Fruit fly (Drosophila melanogaster): Measurements from ENCODE around the gene SLIRP2.
A peak's percentile ranks its signal among the peaks of the same experiment; 100 is the strongest.

SLIRP2 gene

dm6 chr3R:8668024-8668856 is 17.4 kb downstream of the SLIRP2 start (continued):
- no peak for TF ChIP-seq CG7271 (tag; optimal IDR thresholded peaks at IDR 0.05)
- no peak for TF ChIP-seq CG14441 (GFP tag; IDR thresholded peaks at IDR 0.05)
- peak; percentile 4 for TF ChIP-seq CG7987 (GFP tag; optimal IDR thresholded peaks at IDR 0.05)
- peak; percentile 52; the same call in 3 of the 4 replicates for TF ChIP-seq chinmo (GFP tag; IDR thresholded peaks at IDR 0.05; ENCODE audit: partially characterized antibody)
- TF ChIP-seq chn (GFP tag; optimal IDR thresholded peaks at IDR 0.05), result no peak
- peak; percentile 53 for TF ChIP-seq HLH4C (GFP tag; IDR thresholded peaks at IDR 0.05; ENCODE audit: partially characterized antibody)
- peak; percentile 79 for TF ChIP-seq amos (GFP tag; IDR thresholded peaks at IDR 0.05; ENCODE audit: partially characterized antibody)
- TF ChIP-seq CG2678 (tag; optimal IDR thresholded peaks at IDR 0.05), result peak; percentile 16
- TF ChIP-seq Hr39 (optimal IDR thresholded peaks at IDR 0.05), result no peak
- TF ChIP-seq ap (GFP tag; IDR thresholded peaks at IDR 0.05), result no peak
- no peak for TF ChIP-seq CG9215 (GFP tag; IDR thresholded peaks at IDR 0.05)
- peak; percentile 60; the same call in 1 of the 2 replicates for TF ChIP-seq Scr (GFP tag; IDR thresholded peaks at IDR 0.05; ENCODE audit: partially characterized antibody)
- TF ChIP-seq p53 (GFP tag; optimal IDR thresholded peaks at IDR 0.05), result no peak
- no peak for TF ChIP-seq fd64A (GFP tag; optimal IDR thresholded peaks at IDR 0.05)
- TF ChIP-seq CG2129 (GFP tag; IDR thresholded peaks at IDR 0.05; ENCODE audit: partially characterized antibody), result no peak
- TF ChIP-seq inv (GFP tag; IDR thresholded peaks at IDR 0.05; ENCODE audit: partially characterized antibody), result peak; percentile 24
- TF ChIP-seq Blimp-1 (GFP tag; optimal IDR thresholded peaks at IDR 0.05), result no peak

dm6 chr3R:8669029-8669707 is 18.3 kb downstream of the SLIRP2 start:
- TF ChIP-seq Mad (GFP tag; optimal IDR thresholded peaks at IDR 0.05), result peak; percentile 96
- TF ChIP-seq CG32772 (GFP tag; IDR thresholded peaks at IDR 0.05), result peak; percentile 93
- TF ChIP-seq Fer2 (tag; optimal IDR thresholded peaks at IDR 0.05), result peak; percentile 92
- TF ChIP-seq CG11398 (GFP tag; optimal IDR thresholded peaks at IDR 0.05), result peak; percentile 96
- TF ChIP-seq NC2β (GFP tag; optimal IDR thresholded peaks at IDR 0.05), result peak; percentile 98
- peak; percentile 94 for TF ChIP-seq Taf1 (GFP tag; IDR thresholded peaks at IDR 0.05)
- TF ChIP-seq Ravus (GFP tag; IDR thresholded peaks at IDR 0.05), result peak; percentile 85
- peak; percentile 99 for TF ChIP-seq CG12391 (tag; optimal IDR thresholded peaks at IDR 0.05)
- peak; percentile 60 for TF ChIP-seq HLHmδ (GFP tag; optimal IDR thresholded peaks at IDR 0.05)
- TF ChIP-seq CG43689 (GFP tag; IDR thresholded peaks at IDR 0.05), result peak; percentile 92
- TF ChIP-seq CG7357 (GFP tag; IDR thresholded peaks at IDR 0.05), result peak; percentile 87
- peak; percentile 96 for TF ChIP-seq Nf-YA (GFP tag; IDR thresholded peaks at IDR 0.05)
- peak; percentile 94 for TF ChIP-seq Mes4 (GFP tag; optimal IDR thresholded peaks at IDR 0.05)
- TF ChIP-seq dimm (GFP tag; IDR thresholded peaks at IDR 0.05), result peak; percentile 82
- TF ChIP-seq CG7963 (GFP tag; IDR thresholded peaks at IDR 0.05; ENCODE audit: partially characterized antibody), result peak; percentile 73
- peak; percentile 98 for TF ChIP-seq CG13296 (GFP tag; optimal IDR thresholded peaks at IDR 0.05)
- peak; percentile 98 for TF ChIP-seq CG17568 (GFP tag; optimal IDR thresholded peaks at IDR 0.05)
- peak in 1 of 2 experiments; percentile 64 for TF ChIP-seq tll (GFP tag; optimal IDR thresholded peaks at IDR 0.05)
- TF ChIP-seq CG1603 (tag; optimal IDR thresholded peaks at IDR 0.05), result peak; percentile 98
- TF ChIP-seq CG8089 (GFP tag; optimal IDR thresholded peaks at IDR 0.05), result peak; percentile 95
- peak; percentile 98 for TF ChIP-seq CG2202 (tag; optimal IDR thresholded peaks at IDR 0.05)
- peak; percentile 94 for TF ChIP-seq mirr (GFP tag; optimal IDR thresholded peaks at IDR 0.05)
- TF ChIP-seq Fer3 (tag; optimal IDR thresholded peaks at IDR 0.05), result peak; percentile 97
- TF ChIP-seq Lpt (GFP tag; optimal IDR thresholded peaks at IDR 0.05), result no peak
- TF ChIP-seq chif (GFP tag; optimal IDR thresholded peaks at IDR 0.05), result peak; percentile 95 to 98
- peak; percentile 90 for TF ChIP-seq Nf-YC (tag; optimal IDR thresholded peaks at IDR 0.05)
- peak; percentile 94 for TF ChIP-seq C15 (GFP tag; IDR thresholded peaks at IDR 0.05)
- TF ChIP-seq psq (GFP tag; optimal IDR thresholded peaks at IDR 0.05), result peak; percentile 88
- no peak for TF ChIP-seq eve (GFP tag; optimal IDR thresholded peaks at IDR 0.05)
- TF ChIP-seq CG14710 (tag; optimal IDR thresholded peaks at IDR 0.05), result peak; percentile 97

Measured in whole organism, embryonic.